Worm (Caenorhabditis elegans): ENCODE data around the gene ZK121.2.

The ZK121.2 gene

DNA sequence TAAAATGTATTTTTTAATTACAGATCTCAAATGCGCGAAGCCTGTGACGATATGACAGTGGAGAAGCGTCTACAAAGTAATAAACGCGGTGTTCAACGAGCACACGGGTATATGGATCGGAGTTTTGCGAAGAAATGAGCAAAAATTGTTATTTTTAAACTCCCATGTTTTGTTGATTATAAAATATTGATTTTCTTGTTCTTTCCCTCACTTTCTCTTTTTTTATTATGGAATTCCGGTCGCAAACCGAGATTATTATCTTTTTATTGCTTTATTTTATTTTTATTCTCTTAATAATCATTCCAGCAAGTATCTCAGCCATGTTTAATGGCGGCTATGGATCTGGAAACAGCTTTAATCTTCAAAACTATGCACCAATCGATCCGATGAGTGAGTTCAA, 30.5 kb upstream of the ZK121.2 start, which contains the start of gene pqe-1:
Gene pqe-1, plus strand, starts transcription at position 301 of the 400 bp plus-strand sequence.
- TF ChIP-seq hnd-1 (tag; optimal IDR thresholded peaks at IDR 0.05) (no peak), tbx-37 (GFP tag; conservative IDR thresholded peaks at IDR 0.05) (no peak)

DNA sequence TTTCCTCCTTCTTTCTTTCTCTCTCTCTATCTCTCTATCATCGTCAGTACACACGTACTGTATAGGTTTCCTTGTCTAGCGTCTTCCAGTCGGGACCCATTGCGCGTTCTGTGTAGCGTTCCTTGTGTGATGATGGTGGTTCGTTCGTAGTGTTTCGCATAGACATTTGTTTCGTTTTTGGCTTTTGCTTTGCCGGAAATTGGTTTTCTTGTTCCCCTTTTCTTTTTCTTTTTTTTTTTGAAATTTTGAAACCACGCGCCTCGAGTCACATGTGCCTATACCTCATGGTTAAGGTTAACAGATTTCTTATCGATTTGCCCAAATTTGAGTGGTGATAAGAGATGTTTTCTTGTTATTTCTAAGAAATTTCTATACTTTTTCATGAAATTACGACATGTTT, 22.9 kb upstream of the ZK121.2 start:
- TF ChIP-seq flt-1 (GFP tag; IDR thresholded peaks at IDR 0.05) (no peak), B0310.2 (tag; optimal IDR thresholded peaks at IDR 0.05) (no peak), hmg-4 (GFP tag; optimal IDR thresholded peaks at IDR 0.05) (peak; percentile 34), sea-1 (GFP tag; conservative IDR thresholded peaks at IDR 0.05) (0 out of 2 replicates have a peak, but pooled peaks have one; percentile 5)

DNA sequence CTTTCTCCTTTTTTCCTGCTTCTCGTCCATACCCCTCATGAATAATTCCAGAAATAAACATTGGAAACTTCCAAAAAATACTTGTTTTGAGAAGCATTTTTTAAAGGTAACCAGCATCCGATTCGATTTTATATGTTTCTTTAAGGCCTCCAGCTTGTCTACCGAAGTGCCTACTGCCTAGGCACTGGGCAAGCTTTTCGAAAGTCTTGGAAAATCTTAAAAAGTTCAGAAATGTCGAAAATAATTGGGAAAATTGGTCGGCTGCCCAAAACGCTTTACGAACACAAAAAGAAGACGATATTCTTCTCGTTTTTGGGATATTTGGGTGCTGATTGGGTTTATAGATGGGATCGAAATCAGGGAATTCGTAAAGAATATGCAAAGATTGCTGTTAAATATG, 19.8 kb upstream of the ZK121.2 start, which contains the start of gene F52C9.3:
Gene F52C9.3, plus strand, starts transcription at position 225 of the 400 bp plus-strand sequence.
- no peak for TF ChIP-seq ets-7 (tag; optimal IDR thresholded peaks at IDR 0.05)
- no peak for TF ChIP-seq scrt-1 (GFP tag; IDR thresholded peaks at IDR 0.05)
- no peak for TF ChIP-seq tbx-37 (GFP tag; conservative IDR thresholded peaks at IDR 0.05)
- no peak for TF ChIP-seq ama-1 (optimal IDR thresholded peaks at IDR 0.05)
- TF ChIP-seq tbx-11 (GFP tag; IDR thresholded peaks at IDR 0.05) = no peak
- TF ChIP-seq hmg-4 (GFP tag; optimal IDR thresholded peaks at IDR 0.05) = no peak
- no peak for TF ChIP-seq pes-1 (GFP tag; IDR thresholded peaks at IDR 0.05)
- TF ChIP-seq hmbx-1 (tag; optimal IDR thresholded peaks at IDR 0.05) = no peak
- no peak for TF ChIP-seq F13C5.2 (tag; optimal IDR thresholded peaks at IDR 0.05)
- TF ChIP-seq ceh-13 (GFP tag; optimal IDR thresholded peaks at IDR 0.05) = no peak
- TF ChIP-seq ceh-36 (tag; optimal IDR thresholded peaks at IDR 0.05) = no peak
- TF ChIP-seq hnd-1 (tag; optimal IDR thresholded peaks at IDR 0.05) = no peak
- TF ChIP-seq aly-1 (tag; optimal IDR thresholded peaks at IDR 0.05) = no peak
- TF ChIP-seq B0310.2 (tag; optimal IDR thresholded peaks at IDR 0.05) = no peak
- no peak for TF ChIP-seq flt-1 (GFP tag; IDR thresholded peaks at IDR 0.05)
- no peak for TF ChIP-seq sea-1 (GFP tag; conservative IDR thresholded peaks at IDR 0.05)
- TF ChIP-seq tra-4 (tag; optimal IDR thresholded peaks at IDR 0.05) = no peak

- no peak for TF ChIP-seq tbx-11 (GFP tag; IDR thresholded peaks at IDR 0.05)
- no peak for TF ChIP-seq ceh-13 (GFP tag; optimal IDR thresholded peaks at IDR 0.05)
- no peak for TF ChIP-seq ets-7 (tag; optimal IDR thresholded peaks at IDR 0.05)
- TF ChIP-seq tbx-37 (GFP tag; conservative IDR thresholded peaks at IDR 0.05) = no peak
- TF ChIP-seq hmg-4 (GFP tag; optimal IDR thresholded peaks at IDR 0.05) = no peak
- no peak for TF ChIP-seq aly-1 (tag; optimal IDR thresholded peaks at IDR 0.05)
- no peak for TF ChIP-seq pes-1 (GFP tag; IDR thresholded peaks at IDR 0.05)
- TF ChIP-seq ceh-36 (tag; optimal IDR thresholded peaks at IDR 0.05) = no peak
- TF ChIP-seq tra-4 (tag; optimal IDR thresholded peaks at IDR 0.05) = no peak
- TF ChIP-seq hmbx-1 (tag; optimal IDR thresholded peaks at IDR 0.05) = no peak
- TF ChIP-seq B0310.2 (tag; optimal IDR thresholded peaks at IDR 0.05) = no peak
- TF ChIP-seq flt-1 (GFP tag; IDR thresholded peaks at IDR 0.05) = no peak
Measured at ce11 chrIII:5326323-5326722, 15.2 kb upstream of the ZK121.2 start, which contains the start of gene sorf-2. sorf-2 (plus strand) TSS chrIII:5326623.

DNA sequence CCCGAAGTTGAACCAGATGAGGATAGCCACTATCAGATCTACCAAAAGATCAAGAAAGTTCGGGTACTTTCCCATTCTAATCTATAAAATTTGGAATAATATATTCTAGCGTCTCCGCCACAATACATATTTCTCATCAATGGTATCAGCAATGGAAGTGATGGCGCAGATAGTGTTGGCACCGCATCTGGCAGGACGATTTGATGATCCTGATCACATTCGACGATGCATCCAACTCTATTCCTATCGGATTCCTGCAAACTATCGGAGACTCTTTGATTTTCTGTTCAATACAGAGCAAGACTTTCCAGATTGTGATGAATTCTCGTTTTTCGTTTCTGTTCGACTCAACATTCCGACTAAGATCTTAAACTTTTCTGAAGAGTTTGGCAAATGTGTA, 12.1 kb upstream of the ZK121.2 start:
- TF ChIP-seq pes-1 (GFP tag; IDR thresholded peaks at IDR 0.05) (no peak), aly-1 (tag; optimal IDR thresholded peaks at IDR 0.05) (no peak), ceh-36 (tag; optimal IDR thresholded peaks at IDR 0.05) (no peak), ets-7 (tag; optimal IDR thresholded peaks at IDR 0.05) (no peak), F13C5.2 (tag; optimal IDR thresholded peaks at IDR 0.05) (no peak), scrt-1 (GFP tag; IDR thresholded peaks at IDR 0.05) (no peak), hmbx-1 (tag; optimal IDR thresholded peaks at IDR 0.05) (no peak), tbx-37 (GFP tag; conservative IDR thresholded peaks at IDR 0.05) (no peak), flt-1 (GFP tag; IDR thresholded peaks at IDR 0.05) (no peak)

DNA sequence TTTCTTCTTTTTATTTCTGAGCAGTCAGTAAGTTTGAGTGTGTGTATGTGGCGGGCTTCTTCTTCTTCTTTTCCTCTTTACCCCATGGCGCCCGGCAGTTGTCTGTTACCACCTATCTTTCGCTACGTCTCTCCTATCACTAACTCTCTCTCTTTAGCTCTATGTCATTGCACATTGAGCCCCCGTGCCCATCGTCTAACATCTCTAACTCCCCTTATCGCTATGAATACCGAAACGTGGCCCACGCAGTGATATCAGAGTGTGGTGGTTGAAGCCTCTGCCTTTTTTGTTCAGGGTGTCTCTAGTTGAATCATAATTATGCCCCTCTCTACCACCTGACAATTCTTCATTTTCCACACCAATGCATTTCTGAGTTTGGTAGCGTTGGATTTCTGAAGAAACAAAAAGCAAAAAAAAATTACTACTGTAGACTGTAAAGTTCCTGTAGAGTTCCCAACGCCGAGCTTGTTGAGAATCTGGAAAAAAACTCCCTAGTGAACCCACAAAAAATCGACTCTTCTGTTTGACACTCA, 6.9 kb upstream of the ZK121.2 start:
- TF ChIP-seq pes-1 (GFP tag; IDR thresholded peaks at IDR 0.05) (no peak), aly-1 (tag; optimal IDR thresholded peaks at IDR 0.05) (no peak), tra-4 (tag; optimal IDR thresholded peaks at IDR 0.05) (no peak), ceh-36 (tag; optimal IDR thresholded peaks at IDR 0.05) (no peak), tbx-11 (GFP tag; IDR thresholded peaks at IDR 0.05) (no peak), hmg-4 (GFP tag; optimal IDR thresholded peaks at IDR 0.05) (no peak), hmbx-1 (tag; optimal IDR thresholded peaks at IDR 0.05) (no peak), scrt-1 (GFP tag; IDR thresholded peaks at IDR 0.05) (no peak), hnd-1 (tag; optimal IDR thresholded peaks at IDR 0.05) (no peak)

DNA sequence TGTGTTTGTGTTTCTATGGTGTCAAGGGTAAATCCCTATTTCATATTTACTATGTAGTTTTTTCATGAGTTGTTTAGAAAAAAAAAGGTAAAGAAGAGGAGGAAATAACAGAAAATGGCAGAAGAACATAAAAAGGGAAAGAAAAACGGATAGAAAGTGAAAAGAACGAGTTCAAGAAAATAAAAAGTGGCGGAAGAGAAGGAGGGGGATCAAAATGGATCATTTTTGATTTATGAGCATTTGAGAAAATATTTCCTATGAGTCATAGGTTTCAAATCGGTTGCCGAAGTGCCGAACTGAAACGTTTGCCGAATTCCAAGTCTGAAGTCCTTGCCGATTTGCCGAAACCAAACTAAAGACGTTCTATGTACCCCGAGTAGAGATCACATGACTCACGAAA, 2.7 kb upstream of the ZK121.2 start:
- TF ChIP-seq ets-7 (tag; optimal IDR thresholded peaks at IDR 0.05) = no peak
- no peak for TF ChIP-seq hnd-1 (tag; optimal IDR thresholded peaks at IDR 0.05)
- no peak for TF ChIP-seq ama-1 (optimal IDR thresholded peaks at IDR 0.05)
- no peak for TF ChIP-seq scrt-1 (GFP tag; IDR thresholded peaks at IDR 0.05)
- TF ChIP-seq tbx-11 (GFP tag; IDR thresholded peaks at IDR 0.05) = no peak
- TF ChIP-seq sea-1 (GFP tag; conservative IDR thresholded peaks at IDR 0.05) = no peak
- no peak for TF ChIP-seq B0310.2 (tag; optimal IDR thresholded peaks at IDR 0.05)
- TF ChIP-seq tbx-37 (GFP tag; conservative IDR thresholded peaks at IDR 0.05) = no peak
- no peak for TF ChIP-seq tra-4 (tag; optimal IDR thresholded peaks at IDR 0.05)
- TF ChIP-seq F13C5.2 (tag; optimal IDR thresholded peaks at IDR 0.05) = no peak
- no peak for TF ChIP-seq ceh-13 (GFP tag; optimal IDR thresholded peaks at IDR 0.05)
- no peak for TF ChIP-seq ceh-36 (tag; optimal IDR thresholded peaks at IDR 0.05)
- no peak for TF ChIP-seq hmg-4 (GFP tag; optimal IDR thresholded peaks at IDR 0.05)

- TF ChIP-seq F13C5.2 (tag; optimal IDR thresholded peaks at IDR 0.05) = no peak
- TF ChIP-seq tbx-11 (GFP tag; IDR thresholded peaks at IDR 0.05) = no peak
- TF ChIP-seq ceh-36 (tag; optimal IDR thresholded peaks at IDR 0.05) = no peak
- no peak for TF ChIP-seq ets-7 (tag; optimal IDR thresholded peaks at IDR 0.05)
- no peak for TF ChIP-seq ama-1 (optimal IDR thresholded peaks at IDR 0.05)
- no peak for TF ChIP-seq ceh-13 (GFP tag; optimal IDR thresholded peaks at IDR 0.05)
- no peak for TF ChIP-seq hnd-1 (tag; optimal IDR thresholded peaks at IDR 0.05)
- no peak for TF ChIP-seq B0310.2 (tag; optimal IDR thresholded peaks at IDR 0.05)
- TF ChIP-seq hmbx-1 (tag; optimal IDR thresholded peaks at IDR 0.05) = no peak
- TF ChIP-seq flt-1 (GFP tag; IDR thresholded peaks at IDR 0.05) = no peak
- TF ChIP-seq aly-1 (tag; optimal IDR thresholded peaks at IDR 0.05) = no peak
- no peak for TF ChIP-seq sea-1 (GFP tag; conservative IDR thresholded peaks at IDR 0.05)
- no peak for TF ChIP-seq hmg-4 (GFP tag; optimal IDR thresholded peaks at IDR 0.05)
- no peak for TF ChIP-seq tra-4 (tag; optimal IDR thresholded peaks at IDR 0.05)
- no peak for TF ChIP-seq scrt-1 (GFP tag; IDR thresholded peaks at IDR 0.05)
- no peak for TF ChIP-seq tbx-37 (GFP tag; conservative IDR thresholded peaks at IDR 0.05)
Measured at ce11 chrIII:5340530-5340929, 952 bp upstream of the ZK121.2 start.

Data from whole organism, early embryonic.